Fruit fly (Drosophila melanogaster): Measurements from ENCODE around the gene Sfp24C1.

dm6 chr2L:3730182-3730975, 29.9 kb downstream of the Sfp24C1 start, which contains the start of gene CG10019:
- no peak for TF ChIP-seq psq (optimal IDR thresholded peaks at IDR 0.05)
- TF ChIP-seq insv (optimal IDR thresholded peaks at IDR 0.05) = no peak

Data from Kc167 (cell line).